Fruit fly (Drosophila melanogaster): Measurements from ENCODE around the gene Ir94a.

dm6 chr3R:22086297-22086696 is 26.9 kb upstream of the Ir94a start, which contains the start of gene BomT3:
- TF ChIP-seq CG4496 (GFP tag; IDR thresholded peaks at IDR 0.05) (no peak), Snoo (tag; optimal IDR thresholded peaks at IDR 0.05) (no peak), D1 (tag; optimal IDR thresholded peaks at IDR 0.05) (no peak), CG15710 (tag; optimal IDR thresholded peaks at IDR 0.05) (no peak), CG10348 (GFP tag; IDR thresholded peaks at IDR 0.05) (no peak), CG14655 (GFP tag; optimal IDR thresholded peaks at IDR 0.05) (no peak), CG34367 (tag; optimal IDR thresholded peaks at IDR 0.05) (no peak), Ets98B (GFP tag; IDR thresholded peaks at IDR 0.05) (no peak), CG8301 (tag; optimal IDR thresholded peaks at IDR 0.05) (no peak), CG13204 (GFP tag; optimal IDR thresholded peaks at IDR 0.05) (no peak)
